Worm (Caenorhabditis elegans) whole organism, mixed stage, embryonic: Measurements from ENCODE around the gene F55A11.11.

ENCODE experiments used
- bed-3 ChIP-seq: fragments of 200-800 bp; sonication (Bioruptor generic); optimal IDR thresholded peaks from 3 replicates; lab custom pipeline; 2018; ENCODE audit warnings: mild to moderate bottlenecking, missing genetic modification characterization, moderate library complexity, missing compliant biosample characterization
- blmp-1 ChIP-seq: fragments of 150-350 bp; optimal IDR thresholded peaks from 2 replicates; lab custom pipeline; 2014; ENCODE audit warnings: missing biosample characterization, missing genetic modification characterization
- ceh-39 ChIP-seq: fragments of 150-350 bp; optimal IDR thresholded peaks from 2 replicates; lab custom pipeline; 2014; ENCODE audit warnings: missing biosample characterization, missing genetic modification characterization
- ceh-43 ChIP-seq: fragments of 200-800 bp; sonication (Bioruptor generic); optimal IDR thresholded peaks from 2 replicates; lab custom pipeline; 2018; ENCODE audit warnings: mild to moderate bottlenecking, missing genetic modification characterization, moderate library complexity, missing compliant biosample characterization
- ces-1 ChIP-seq: fragments of 150-350 bp; optimal IDR thresholded peaks from 2 replicates; lab custom pipeline; 2014; ENCODE audit warnings: missing biosample characterization, missing genetic modification reagents, missing genetic modification characterization
- cnd-1 ChIP-seq: fragments of 200-800 bp; sonication (Bioruptor generic); optimal IDR thresholded peaks from 2 replicates; lab custom pipeline; 2018; ENCODE audit warnings: mild to moderate bottlenecking, missing genetic modification characterization, missing compliant biosample characterization
- elt-1 ChIP-seq: sonication (generic microtip); optimal IDR thresholded peaks from 2 replicates; lab custom pipeline; 2017; ENCODE audit warnings: missing genetic modification characterization, mild to moderate bottlenecking, missing compliant biosample characterization, antibody characterized with exemption, moderate library complexity, borderline replicate concordance; ENCODE audit not compliant: insufficient read depth
- elt-3 ChIP-seq: fragments of 150-350 bp; optimal IDR thresholded peaks from 2 replicates; lab custom pipeline; 2014; ENCODE audit warnings: missing biosample characterization, missing genetic modification characterization
- ham-2 ChIP-seq: fragments of 200-800 bp; sonication (Bioruptor generic); optimal IDR thresholded peaks from 2 replicates; lab custom pipeline; 2018; ENCODE audit warnings: mild to moderate bottlenecking, missing genetic modification characterization, missing compliant biosample characterization
- hlh-1 ChIP-seq: fragments of 150-350 bp; optimal IDR thresholded peaks from 2 replicates; lab custom pipeline; 2014; ENCODE audit warnings: missing biosample characterization, missing genetic modification reagents, missing genetic modification characterization
- lin-13 ChIP-seq: fragments of 150-350 bp; optimal IDR thresholded peaks from 2 replicates; lab custom pipeline; 2014; ENCODE audit warnings: missing biosample characterization, missing genetic modification characterization
- mab-5 ChIP-seq: fragments of 150-350 bp; optimal IDR thresholded peaks from 2 replicates; lab custom pipeline; 2014; ENCODE audit warnings: missing biosample characterization, missing genetic modification characterization
- mep-1 ChIP-seq: fragments of 150-350 bp; optimal IDR thresholded peaks from 2 replicates; lab custom pipeline; 2017; ENCODE audit warnings: missing biosample characterization, missing genetic modification reagents, missing genetic modification characterization, inconsistent platforms
- mls-2 ChIP-seq: sonication (generic microtip); optimal IDR thresholded peaks from 2 replicates; lab custom pipeline; 2016; ENCODE audit warnings: mild to moderate bottlenecking, missing genetic modification characterization, moderate library complexity, missing compliant biosample characterization
- nhr-2 ChIP-seq: fragments of 150-350 bp; optimal IDR thresholded peaks from 2 replicates; lab custom pipeline; 2014; ENCODE audit warnings: missing biosample characterization, missing genetic modification characterization
- nhr-28 ChIP-seq: fragments of 150-350 bp; optimal IDR thresholded peaks from 2 replicates; lab custom pipeline; 2014; ENCODE audit warnings: missing biosample characterization, missing genetic modification characterization
- nhr-76 ChIP-seq: sonication (generic microtip); optimal IDR thresholded peaks from 2 replicates; lab custom pipeline; 2017; ENCODE audit warnings: missing biosample characterization, missing genetic modification characterization
- pha-4 ChIP-seq: fragments of 150-350 bp; optimal IDR thresholded peaks from 2 replicates; lab custom pipeline; 2018; ENCODE audit warnings: missing biosample characterization, missing genetic modification reagents, missing genetic modification characterization
- sem-2 ChIP-seq: fragments of 200-800 bp; sonication (Bioruptor generic); optimal IDR thresholded peaks from 2 replicates; lab custom pipeline; 2018; ENCODE audit warnings: mild to moderate bottlenecking, missing genetic modification characterization, missing compliant biosample characterization
- snpc-4 ChIP-seq: fragments of 150-350 bp; optimal IDR thresholded peaks from 2 replicates; lab custom pipeline; 2014; ENCODE audit warnings: missing biosample characterization, missing genetic modification characterization
- tbx-8 ChIP-seq: fragments of 200-800 bp; sonication (Bioruptor generic); optimal IDR thresholded peaks from 2 replicates; lab custom pipeline; 2018; ENCODE audit warnings: mild to moderate bottlenecking, missing genetic modification characterization, moderate library complexity, missing compliant biosample characterization
- unc-120 ChIP-seq: sonication (generic microtip); optimal IDR thresholded peaks from 2 replicates; lab custom pipeline; 2017; ENCODE audit warnings: missing genetic modification characterization, missing compliant biosample characterization; ENCODE audit not compliant: poor library complexity, severe bottlenecking
- unc-39 ChIP-seq: fragments of 150-350 bp; optimal IDR thresholded peaks from 2 replicates; lab custom pipeline; 2014; ENCODE audit warnings: missing biosample characterization, missing genetic modification characterization
- unc-62 ChIP-seq: fragments of 150-350 bp; optimal IDR thresholded peaks from 2 replicates; lab custom pipeline; 2014; ENCODE audit warnings: missing biosample characterization, missing genetic modification reagents, missing genetic modification characterization
- zip-8 ChIP-seq: fragments of 150-350 bp; optimal IDR thresholded peaks from 2 replicates; lab custom pipeline; 2014; ENCODE audit warnings: missing biosample characterization, missing genetic modification characterization
- ztf-11 ChIP-seq: fragments of 150-350 bp; optimal IDR thresholded peaks from 2 replicates; lab custom pipeline; 2014; ENCODE audit warnings: missing biosample characterization, missing genetic modification characterization

The F55A11.11 gene

DNA sequence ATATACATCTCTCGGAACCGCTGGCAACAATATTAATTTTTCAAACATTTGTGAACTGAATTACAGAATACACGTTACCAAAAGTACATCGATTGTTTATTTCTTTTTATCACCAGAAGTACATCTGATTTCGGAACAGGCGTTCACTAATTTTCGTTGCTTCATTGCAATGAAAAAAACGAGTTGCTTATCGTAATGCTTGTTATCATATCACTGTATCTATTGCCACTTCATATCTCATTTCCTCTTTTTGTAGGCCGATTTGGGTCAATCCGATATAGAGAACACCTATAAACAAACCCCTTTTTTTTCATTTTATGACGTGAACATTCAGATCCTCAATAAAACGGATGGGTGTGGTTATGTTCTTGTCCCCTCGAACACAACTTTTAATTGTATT, 45.6 kb upstream of the F55A11.11 start:
- TF ChIP-seq mep-1 (tag; lab: Kevin White, UChicago) = no peak
- no peak for TF ChIP-seq bed-3 (GFP tag; lab: Kevin White, UChicago)
- no peak for TF ChIP-seq nhr-28 (tag; lab: Kevin White, UChicago)

DNA sequence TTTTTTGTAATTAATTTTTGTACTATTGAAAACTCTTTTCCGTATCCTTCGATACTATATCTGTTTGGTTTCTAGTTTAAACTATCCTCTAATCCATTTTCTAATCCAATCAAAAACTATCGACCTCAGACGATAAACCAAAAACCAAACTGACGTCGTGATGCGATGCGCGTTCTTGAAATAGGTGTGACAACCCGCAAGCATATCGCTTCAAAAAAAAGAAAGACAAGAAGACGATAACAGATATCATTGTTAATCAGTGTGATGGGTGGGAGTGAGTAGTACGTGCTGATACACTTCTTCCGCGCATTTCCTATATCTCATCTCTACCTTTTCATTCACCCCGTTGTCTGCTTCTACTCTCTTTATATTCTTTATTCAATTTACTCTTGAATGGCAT, 43.1 kb upstream of the F55A11.11 start, which contains the start of gene T04F3.1:
Gene T04F3.1, plus strand, starts transcription at position 246 of the 400 bp plus-strand sequence.
- no peak for TF ChIP-seq mls-2

DNA sequence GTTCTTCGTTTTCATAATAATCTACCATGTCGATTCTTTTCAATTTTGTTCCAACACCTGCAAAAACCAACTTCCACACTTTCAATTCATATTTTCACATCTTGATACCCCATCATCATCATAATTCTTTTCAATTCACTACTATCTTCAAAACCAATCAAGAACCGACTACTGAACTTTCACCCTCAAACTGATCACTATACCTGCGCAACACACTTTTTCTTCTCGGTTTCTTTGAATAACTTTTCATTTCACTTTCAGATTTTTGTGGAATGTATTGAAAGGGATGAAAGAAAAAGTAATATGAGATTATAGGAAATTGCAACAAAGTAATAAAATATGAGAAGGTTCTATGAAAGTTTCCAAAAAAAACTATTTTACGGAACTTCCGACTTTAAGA, 41.9 kb upstream of the F55A11.11 start:
- TF ChIP-seq mab-5 (tag; lab: Kevin White, UChicago) = no peak
- no peak for TF ChIP-seq ham-2 (GFP tag; lab: Kevin White, UChicago)
- TF ChIP-seq ceh-39 (tag; lab: Kevin White, UChicago) = no peak
- TF ChIP-seq zip-8 = no peak
- no peak for TF ChIP-seq blmp-1 (tag; lab: Kevin White, UChicago)
- TF ChIP-seq tbx-8 (GFP tag; lab: Kevin White, UChicago) = no peak

DNA sequence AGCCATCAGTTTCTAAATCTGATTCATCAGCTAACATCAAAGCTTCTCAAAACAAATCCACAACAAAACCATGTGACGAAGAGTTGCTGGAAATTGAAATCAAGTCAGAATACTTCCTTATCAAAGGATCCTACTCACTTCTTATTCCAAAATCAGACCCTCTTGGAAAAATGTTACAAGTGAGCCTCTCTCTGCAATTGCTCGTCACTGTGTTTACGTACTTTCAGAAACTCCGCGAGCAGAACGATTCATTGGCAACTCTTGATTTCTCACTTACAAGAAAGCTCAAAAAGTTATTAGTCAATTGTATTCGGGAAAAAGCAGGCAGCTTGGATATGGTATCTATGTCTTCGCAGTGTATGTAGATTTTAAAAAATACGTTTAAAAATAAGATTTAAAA, 31.5 kb upstream of the F55A11.11 start:
- no peak for TF ChIP-seq ztf-11 (tag; lab: Kevin White, UChicago)
- no peak for TF ChIP-seq unc-39 (tag; lab: Kevin White, UChicago)
- TF ChIP-seq zip-8 = no peak
- no peak for TF ChIP-seq hlh-1 (tag; lab: Kevin White, UChicago)
- TF ChIP-seq blmp-1 (tag; lab: Kevin White, UChicago) = no peak
- no peak for TF ChIP-seq sem-2 (GFP tag; lab: Kevin White, UChicago)
- no peak for TF ChIP-seq nhr-76
- no peak for TF ChIP-seq unc-62 (GFP tag; lab: Kevin White, UChicago)
- TF ChIP-seq elt-1 (tag; lab: Kevin White, UChicago) = no peak
- TF ChIP-seq unc-120 = no peak
- TF ChIP-seq elt-3 = no peak
- TF ChIP-seq ham-2 (GFP tag; lab: Kevin White, UChicago) = no peak
- no peak for TF ChIP-seq ces-1 (GFP tag; lab: Kevin White, UChicago)
- no peak for TF ChIP-seq cnd-1 (tag; lab: Kevin White, UChicago)
- TF ChIP-seq bed-3 (GFP tag; lab: Kevin White, UChicago) = no peak
- TF ChIP-seq ceh-43 (GFP tag; lab: Kevin White, UChicago) = no peak
- TF ChIP-seq ceh-39 (tag; lab: Kevin White, UChicago) = no peak

DNA sequence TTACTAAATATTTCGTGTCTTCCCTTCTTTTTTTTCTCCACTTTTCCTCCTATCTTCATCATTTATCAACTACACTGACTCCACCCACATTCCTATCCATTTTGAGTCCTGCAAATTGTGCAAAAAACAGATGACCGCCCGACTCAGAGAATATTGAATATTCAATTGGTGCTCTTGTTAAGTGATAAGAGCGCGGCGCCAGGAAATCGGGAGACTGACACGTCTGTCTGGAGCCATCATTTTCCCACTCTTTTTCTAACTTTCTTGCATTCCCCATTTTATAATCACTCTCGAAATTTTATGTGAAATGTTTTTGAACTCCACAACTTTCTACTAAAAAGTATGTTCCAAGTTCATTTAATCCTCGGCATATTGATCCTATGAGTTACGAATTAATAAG, 27.1 kb upstream of the F55A11.11 start:
- no peak for TF ChIP-seq snpc-4 (tag; lab: Kevin White, UChicago)
- TF ChIP-seq, all 35 proteins: peak for 0

DNA sequence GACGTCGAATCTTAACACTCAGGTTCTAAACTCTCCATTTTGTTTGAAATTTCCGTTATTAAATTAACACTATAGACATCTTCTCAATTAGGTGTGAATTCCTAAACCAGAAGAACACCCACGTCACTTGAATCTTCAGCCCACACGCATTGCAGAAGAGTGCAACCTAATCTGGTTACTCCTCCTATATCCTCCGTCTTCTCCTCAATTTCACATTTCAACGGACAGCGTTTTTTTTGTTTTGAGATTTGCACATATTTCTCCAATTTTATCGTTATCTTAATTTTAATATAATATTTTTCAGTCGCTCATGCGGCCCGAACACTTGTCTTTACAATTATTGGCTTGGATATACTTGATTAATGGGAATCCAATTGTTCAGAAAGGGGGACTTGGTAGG, 25.6 kb upstream of the F55A11.11 start, which contains the start of gene smoc-1:
Gene smoc-1, plus strand, starts transcription at position 301 of the 400 bp plus-strand sequence.
- TF ChIP-seq pha-4 = no peak
- no peak for TF ChIP-seq ztf-11 (tag; lab: Kevin White, UChicago)
- no peak for TF ChIP-seq mep-1 (tag; lab: Kevin White, UChicago)
- TF ChIP-seq unc-39 (tag; lab: Kevin White, UChicago) = no peak

DNA sequence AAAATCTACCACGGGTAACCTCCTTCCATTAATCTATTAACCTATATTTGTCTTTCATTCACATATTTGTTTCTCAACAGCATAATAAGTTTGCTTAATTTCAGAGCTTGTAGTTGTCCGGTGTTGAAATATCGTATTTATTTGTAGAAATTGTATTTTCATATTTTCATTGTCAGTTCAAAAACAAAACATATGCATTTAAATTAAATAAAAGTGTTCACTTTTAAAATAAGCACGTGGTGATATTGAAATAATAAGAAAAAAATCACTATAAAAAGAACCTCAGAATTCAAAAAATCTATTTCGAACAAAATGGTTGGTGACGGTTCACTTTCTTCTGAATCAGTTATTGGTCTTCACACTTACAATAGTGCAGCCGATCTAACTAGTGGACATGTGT, 24.3 kb upstream of the F55A11.11 start, which contains the start of gene T04F3.3:
Gene T04F3.3, plus strand, starts transcription at position 301 of the 400 bp plus-strand sequence.
- no peak for TF ChIP-seq hlh-1 (tag; lab: Kevin White, UChicago)
- TF ChIP-seq nhr-2 (tag; lab: Kevin White, UChicago) = no peak
- no peak for TF ChIP-seq nhr-28 (tag; lab: Kevin White, UChicago)
- no peak for TF ChIP-seq ceh-43 (GFP tag; lab: Kevin White, UChicago)

DNA sequence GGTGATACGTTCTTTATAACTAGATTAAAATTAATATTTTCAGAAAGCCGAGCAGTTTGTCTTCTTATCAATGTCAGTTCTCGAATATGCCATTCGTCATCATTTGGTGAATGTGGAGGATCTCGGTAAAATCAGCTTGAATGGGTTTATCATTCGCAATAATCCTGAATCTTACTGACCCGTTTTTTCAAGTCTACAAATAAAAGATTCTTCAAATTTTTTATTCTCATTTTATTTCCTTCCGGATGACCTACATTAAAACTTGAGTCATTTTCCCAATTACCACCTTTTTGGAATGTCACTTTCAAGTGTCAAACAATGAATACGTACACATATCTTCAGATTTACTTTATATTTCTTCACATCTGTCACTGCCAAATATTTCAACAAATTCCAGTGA, 22.6 kb upstream of the F55A11.11 start, which contains the start of gene T04F3.5:
Gene T04F3.5, plus strand, starts transcription at position 301 of the 400 bp plus-strand sequence.
- TF ChIP-seq nhr-28 (tag; lab: Kevin White, UChicago) (no peak), zip-8 (no peak), elt-1 (tag; lab: Kevin White, UChicago) (no peak), lin-13 (no peak), mep-1 (tag; lab: Kevin White, UChicago) (no peak)
- TF ChIP-seq, all 35 proteins: peak for 0
